Fruit fly (Drosophila melanogaster): ENCODE data around the gene CG43102.

CG43102 gene

dm6 chr3R:17776104-17776589 lies 18.1 kb downstream of the CG43102 start (continued):
- TF ChIP-seq CG10462 (GFP tag; optimal IDR thresholded peaks at IDR 0.05), result no peak
- TF ChIP-seq fu2 (GFP tag; optimal IDR thresholded peaks at IDR 0.05), result no peak
- 0 out of 3 replicates have a peak, but pooled peaks have one; percentile 12 for TF ChIP-seq CG34422 (GFP tag; IDR thresholded peaks at IDR 0.05)
- no peak for TF ChIP-seq ham (GFP tag; IDR thresholded peaks at IDR 0.05)
- TF ChIP-seq CG32532 (GFP tag; IDR thresholded peaks at IDR 0.05), result peak; percentile 47
- no peak for TF ChIP-seq CG2202 (tag; optimal IDR thresholded peaks at IDR 0.05)
- TF ChIP-seq CG3995 (GFP tag; optimal IDR thresholded peaks at IDR 0.05), result no peak
- no peak for TF ChIP-seq CG42726 (GFP tag; IDR thresholded peaks at IDR 0.05; ENCODE audit: partially characterized antibody)
- TF ChIP-seq CG6689 (GFP tag; IDR thresholded peaks at IDR 0.05), result no peak
- no peak for TF ChIP-seq CG9437 (GFP tag; optimal IDR thresholded peaks at IDR 0.05)
- no peak for TF ChIP-seq bab2 (GFP tag; optimal IDR thresholded peaks at IDR 0.05)
- TF ChIP-seq Atf-2 (GFP tag; optimal IDR thresholded peaks at IDR 0.05), result no peak
- TF ChIP-seq p53 (GFP tag; optimal IDR thresholded peaks at IDR 0.05), result no peak
- TF ChIP-seq Trl (optimal IDR thresholded peaks at IDR 0.05), result peak; percentile 79 to 88
- no peak for TF ChIP-seq Trl (GFP tag; optimal IDR thresholded peaks at IDR 0.05)
- no peak for TF ChIP-seq Ptx1 (GFP tag; IDR thresholded peaks at IDR 0.05)
- peak; percentile 13 for TF ChIP-seq CG18599 (GFP tag; optimal IDR thresholded peaks at IDR 0.05)
- no peak for TF ChIP-seq Spps (tag; optimal IDR thresholded peaks at IDR 0.05)
- peak; percentile 64 for TF ChIP-seq crol (GFP tag; IDR thresholded peaks at IDR 0.05)
- TF ChIP-seq cwo (GFP tag; optimal IDR thresholded peaks at IDR 0.05), result peak; percentile 43
- TF ChIP-seq her (GFP tag; optimal IDR thresholded peaks at IDR 0.05), result no peak
- no peak for TF ChIP-seq CG10267 (tag; optimal IDR thresholded peaks at IDR 0.05)
- TF ChIP-seq CG10543 (GFP tag; optimal IDR thresholded peaks at IDR 0.05), result peak; percentile 5
- TF ChIP-seq z (GFP tag; IDR thresholded peaks at IDR 0.05), result peak; percentile 69; the same call in 2 of the 3 replicates
- TF ChIP-seq CG8765 (GFP tag; IDR thresholded peaks at IDR 0.05), result no peak
- TF ChIP-seq row (GFP tag; IDR thresholded peaks at IDR 0.05), result peak; percentile 26; the same call in 1 of the 3 replicates
- TF ChIP-seq sd (tag; optimal IDR thresholded peaks at IDR 0.05), result peak; percentile 88
- TF ChIP-seq CG8089 (GFP tag; optimal IDR thresholded peaks at IDR 0.05), result no peak
- no peak for TF ChIP-seq CG15011 (GFP tag; optimal IDR thresholded peaks at IDR 0.05)
- TF ChIP-seq pum (GFP tag; optimal IDR thresholded peaks at IDR 0.05), result no peak
- TF ChIP-seq tin (GFP tag; optimal IDR thresholded peaks at IDR 0.05), result no peak
- no peak for TF ChIP-seq sima (GFP tag; optimal IDR thresholded peaks at IDR 0.05)
- TF ChIP-seq CG4328 (GFP tag; optimal IDR thresholded peaks at IDR 0.05), result no peak
- peak; percentile 50; the same call in 1 of the 2 replicates for TF ChIP-seq CG32767 (GFP tag; IDR thresholded peaks at IDR 0.05)
- TF ChIP-seq CHES-1-like (GFP tag; optimal IDR thresholded peaks at IDR 0.05), result no peak
- TF ChIP-seq Adf1 (GFP tag; IDR thresholded peaks at IDR 0.05), result peak; percentile 86
- TF ChIP-seq Dfd (GFP tag; optimal IDR thresholded peaks at IDR 0.05), result no peak
- TF ChIP-seq CG17802 (tag; optimal IDR thresholded peaks at IDR 0.05), result no peak
- peak; percentile 24 for TF ChIP-seq Hmr (GFP tag; optimal IDR thresholded peaks at IDR 0.05)
- peak; percentile 84 for TF ChIP-seq nerfin-1 (tag; optimal IDR thresholded peaks at IDR 0.05)
- TF ChIP-seq CG10959 (GFP tag; IDR thresholded peaks at IDR 0.05), result 0 out of 2 replicates have a peak, but pooled peaks have one; percentile 7
- no peak for TF ChIP-seq CG15514 (GFP tag; optimal IDR thresholded peaks at IDR 0.05)
- no peak for TF ChIP-seq wek (GFP tag; optimal IDR thresholded peaks at IDR 0.05)
- TF ChIP-seq CG8290 (GFP tag; optimal IDR thresholded peaks at IDR 0.05), result no peak
- TF ChIP-seq CG8290 (tag; optimal IDR thresholded peaks at IDR 0.05), result no peak
- TF ChIP-seq CG4820 (GFP tag; optimal IDR thresholded peaks at IDR 0.05), result no peak
- TF ChIP-seq nau (GFP tag; optimal IDR thresholded peaks at IDR 0.05), result no peak
- TF ChIP-seq ase (GFP tag; IDR thresholded peaks at IDR 0.05), result no peak
- no peak for TF ChIP-seq sim (GFP tag; IDR thresholded peaks at IDR 0.05)
- no peak for TF ChIP-seq Sox100B (GFP tag; optimal IDR thresholded peaks at IDR 0.05)
- no peak for TF ChIP-seq cg (GFP tag; optimal IDR thresholded peaks at IDR 0.05)
- TF ChIP-seq onecut (GFP tag; IDR thresholded peaks at IDR 0.05), result no peak

Measured in whole organism, embryonic.